Fruit fly (Drosophila melanogaster) whole organism, adult: ENCODE data around the gene Burs.

Experiments
- CG14711 ChIP-seq: fragments of 200-800 bp; sonication (Bioruptor generic); optimal IDR thresholded peaks from 2 replicates; lab custom pipeline; 2018; ENCODE audit warnings: missing biosample characterization, mild to moderate bottlenecking, missing genetic modification characterization, moderate library complexity
- CG1620 ChIP-seq: fragments of 200-800 bp; sonication (Bioruptor generic); optimal IDR thresholded peaks from 2 replicates; lab custom pipeline; 2016; ENCODE audit warnings: missing biosample characterization, missing genetic modification characterization
- CG5204 ChIP-seq: fragments of 200-800 bp; sonication (Bioruptor generic); optimal IDR thresholded peaks from 2 replicates; lab custom pipeline; 2016; ENCODE audit warnings: missing biosample characterization, missing genetic modification characterization
- CG7101 ChIP-seq: fragments of 200-800 bp; sonication (Bioruptor generic); optimal IDR thresholded peaks from 2 replicates; lab custom pipeline; 2018; ENCODE audit warnings: missing biosample characterization, mild to moderate bottlenecking, missing genetic modification characterization, moderate library complexity

dm6 chr3R:21726593-21726992, 42.7 kb upstream of the Burs start:
- no peak for TF ChIP-seq CG1620
- no peak for TF ChIP-seq CG14711 (tag; lab: Kevin White, UChicago)
- no peak for TF ChIP-seq CG7101 (tag; lab: Kevin White, UChicago)
- no peak for TF ChIP-seq CG5204
